Fruit fly (Drosophila melanogaster): ENCODE measurements around the gene Prp4k.

Gene Prp4k

dm6 chr3L:223019-223902 lies 12.0 kb upstream of the Prp4k start, which contains the start of the genes pyx and CG33229 (continued):
- TF ChIP-seq Usf (GFP tag; optimal IDR thresholded peaks at IDR 0.05) = peak; percentile 86
- peak; percentile 80 for TF ChIP-seq Bteb2 (GFP tag; optimal IDR thresholded peaks at IDR 0.05)
- TF ChIP-seq her (GFP tag; optimal IDR thresholded peaks at IDR 0.05) = peak; percentile 28
- TF ChIP-seq CG16813 (GFP tag; IDR thresholded peaks at IDR 0.05; ENCODE audit: partially characterized antibody) = no peak
- no peak for TF ChIP-seq tll (GFP tag; optimal IDR thresholded peaks at IDR 0.05)
- TF ChIP-seq sug (tag; optimal IDR thresholded peaks at IDR 0.05) = peak; percentile 92
- no peak for TF ChIP-seq sr (GFP tag; IDR thresholded peaks at IDR 0.05)
- TF ChIP-seq pita (GFP tag; optimal IDR thresholded peaks at IDR 0.05) = no peak
- TF ChIP-seq CG31224 (GFP tag; IDR thresholded peaks at IDR 0.05) = peak; percentile 79
- TF ChIP-seq Bdp1 (GFP tag; optimal IDR thresholded peaks at IDR 0.05) = peak; percentile 56
- TF ChIP-seq slbo (GFP tag; IDR thresholded peaks at IDR 0.05) = peak; percentile 93
- TF ChIP-seq CG10274 (GFP tag; optimal IDR thresholded peaks at IDR 0.05) = peak; percentile 75
- TF ChIP-seq org-1 (GFP tag; optimal IDR thresholded peaks at IDR 0.05) = peak; percentile 64
- peak; percentile 89 for TF ChIP-seq NFAT (GFP tag; IDR thresholded peaks at IDR 0.05)
- TF ChIP-seq Kr (GFP tag; optimal IDR thresholded peaks at IDR 0.05) = no peak
- TF ChIP-seq Dip2 (GFP tag; IDR thresholded peaks at IDR 0.05) = 0 out of 2 replicates have a peak, but pooled peaks have one; percentile 21
- TF ChIP-seq row (GFP tag; IDR thresholded peaks at IDR 0.05) = peak; percentile 88
- TF ChIP-seq Hr78 (GFP tag; optimal IDR thresholded peaks at IDR 0.05) = peak in 1 of 2 experiments; percentile 40
- peak; percentile 17; the same call in 1 of the 2 replicates for TF ChIP-seq amos (GFP tag; IDR thresholded peaks at IDR 0.05; ENCODE audit: partially characterized antibody)
- no peak for TF ChIP-seq pan (optimal IDR thresholded peaks at IDR 0.05)
- TF ChIP-seq pan (GFP tag; optimal IDR thresholded peaks at IDR 0.05 in 1 of 2, IDR thresholded peaks at IDR 0.05 in 1 of 2) = peak in 1 of 2 experiments; percentile 70
- TF ChIP-seq CG1024 (GFP tag; IDR thresholded peaks at IDR 0.05) = peak; percentile 55; the same call in 1 of the 2 replicates
- TF ChIP-seq p53 (GFP tag; optimal IDR thresholded peaks at IDR 0.05) = no peak
- TF ChIP-seq salm (tag; optimal IDR thresholded peaks at IDR 0.05) = peak; percentile 28
- peak; percentile 66 for TF ChIP-seq CG1792 (GFP tag; optimal IDR thresholded peaks at IDR 0.05)
- TF ChIP-seq Atf6 (GFP tag; IDR thresholded peaks at IDR 0.05) = peak; percentile 75
- TF ChIP-seq CG4360 (GFP tag; IDR thresholded peaks at IDR 0.05) = no peak
- peak; percentile 80 for TF ChIP-seq Antp (GFP tag; optimal IDR thresholded peaks at IDR 0.05)
- TF ChIP-seq crc (GFP tag; optimal IDR thresholded peaks at IDR 0.05) = peak; percentile 60
- no peak for TF ChIP-seq dati (GFP tag; IDR thresholded peaks at IDR 0.05)
- no peak for TF ChIP-seq run (tag; optimal IDR thresholded peaks at IDR 0.05)
- TF ChIP-seq CG8765 (GFP tag; IDR thresholded peaks at IDR 0.05) = peak; percentile 52; the same call in 1 of the 2 replicates
- TF ChIP-seq ap (GFP tag; IDR thresholded peaks at IDR 0.05) = peak; percentile 36; the same call in 1 of the 2 replicates
- TF ChIP-seq ci (GFP tag; IDR thresholded peaks at IDR 0.05) = peak; percentile 64
- TF ChIP-seq chinmo (GFP tag; IDR thresholded peaks at IDR 0.05; ENCODE audit: partially characterized antibody) = no peak
- peak; percentile 60; the same call in 1 of the 3 replicates for TF ChIP-seq so (GFP tag; IDR thresholded peaks at IDR 0.05)
- TF ChIP-seq scrt (GFP tag; optimal IDR thresholded peaks at IDR 0.05) = peak; percentile 70
- TF ChIP-seq odd (GFP tag; optimal IDR thresholded peaks at IDR 0.05) = peak; percentile 45
- TF ChIP-seq Drgx (GFP tag; IDR thresholded peaks at IDR 0.05) = peak; percentile 77
- peak; percentile 89 for TF ChIP-seq grau (tag; optimal IDR thresholded peaks at IDR 0.05)
- no peak for TF ChIP-seq HLHmδ (GFP tag; optimal IDR thresholded peaks at IDR 0.05)
- TF ChIP-seq CG6654 (GFP tag; optimal IDR thresholded peaks at IDR 0.05) = peak; percentile 69
- TF ChIP-seq CG1603 (tag; optimal IDR thresholded peaks at IDR 0.05) = peak; percentile 67
- peak; percentile 44 for TF ChIP-seq pb (GFP tag; optimal IDR thresholded peaks at IDR 0.05)
- TF ChIP-seq CG1647 (GFP tag; optimal IDR thresholded peaks at IDR 0.05) = peak; percentile 89
- peak; percentile 62 for TF ChIP-seq BtbVII (GFP tag; optimal IDR thresholded peaks at IDR 0.05)
- TF ChIP-seq YL-1 (GFP tag; optimal IDR thresholded peaks at IDR 0.05) = no peak
- TF ChIP-seq ac (GFP tag; optimal IDR thresholded peaks at IDR 0.05) = no peak
- TF ChIP-seq NfI (GFP tag; optimal IDR thresholded peaks at IDR 0.05) = peak; percentile 88

Measured in whole organism, embryonic.